Worm (Caenorhabditis elegans) whole organism, L4/young adult: ENCODE data around the gene btb-10.

Experiments
- W03F9.2 ChIP-seq: fragments of 150-350 bp; optimal IDR thresholded peaks from 2 replicates; lab custom pipeline; 2014; ENCODE audit warnings: missing biosample characterization, missing genetic modification characterization
- dao-5 ChIP-seq: sonication (generic microtip); optimal IDR thresholded peaks from 2 replicates; lab custom pipeline; 2016; ENCODE audit warnings: missing genotype, missing genetic modification characterization, moderate library complexity, missing compliant biosample characterization
- him-1 ChIP-seq: sonication (generic microtip); optimal IDR thresholded peaks from 2 replicates; lab custom pipeline; 2016; ENCODE audit warnings: missing genotype, missing genetic modification reagents, missing genetic modification characterization, missing compliant biosample characterization

DNA sequence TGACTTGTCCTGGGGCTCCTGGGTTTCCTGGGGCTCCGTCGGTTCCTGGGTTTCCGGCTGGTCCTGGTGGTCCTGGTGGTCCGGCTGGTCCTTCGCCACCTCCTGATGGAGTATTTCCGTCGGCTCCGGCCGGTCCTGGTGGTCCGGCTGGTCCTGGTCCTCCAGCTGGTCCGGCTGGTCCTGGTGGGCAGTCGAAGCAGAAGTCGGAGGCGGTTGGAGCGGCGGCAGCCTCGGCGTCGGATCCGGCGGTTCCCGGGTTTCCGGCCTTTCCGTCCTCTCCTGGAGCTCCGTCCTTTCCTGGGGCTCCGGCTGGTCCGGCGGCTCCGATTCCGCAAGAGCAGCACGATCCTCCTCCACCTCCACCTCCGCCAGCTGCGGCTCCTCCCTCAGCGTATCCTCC is 44.7 kb upstream of the btb-10 start:
- TF ChIP-seq W03F9.2: no peak
- no peak for TF ChIP-seq him-1
- TF ChIP-seq dao-5 (tag; lab: Kevin White, UChicago): no peak
